Fruit fly (Drosophila melanogaster) whole organism, prepupa: ENCODE results near the gene Fbp1.
A peak's percentile ranks its signal among the peaks of the same experiment; 100 is the strongest.

Source experiments
- CG10631 ChIP-seq: fragments of 200-800 bp; sonication (Bioruptor generic); optimal IDR thresholded peaks from 2 replicates; lab custom pipeline; 2016; ENCODE audit warnings: missing biosample characterization, missing genetic modification characterization
- CG10669 ChIP-seq: fragments of 200-800 bp; sonication (Bioruptor generic); optimal IDR thresholded peaks from 3 replicates; lab custom pipeline; 2018; ENCODE audit warnings: missing biosample characterization, mild to moderate bottlenecking, missing genetic modification characterization, moderate library complexity
- CG11762 ChIP-seq: fragments of 200-800 bp; sonication (Bioruptor generic); optimal IDR thresholded peaks from 3 replicates; lab custom pipeline; 2016; ENCODE audit warnings: missing biosample characterization, missing genetic modification characterization; ENCODE audit not compliant: insufficient read depth
- CG11902 ChIP-seq: fragments of 200-800 bp; sonication (Bioruptor generic); optimal IDR thresholded peaks from 3 replicates; lab custom pipeline; 2016; ENCODE audit warnings: missing biosample characterization, missing genetic modification characterization
- CG15336 ChIP-seq: fragments of 200-800 bp; sonication (Bioruptor generic); IDR thresholded peaks from 2 replicates; pipeline ENCODE4 v1.3.6; 2022; ENCODE audit warnings: missing biosample characterization, missing genetic modification characterization
- CG1621 ChIP-seq: fragments of 200-800 bp; sonication (Bioruptor generic); optimal IDR thresholded peaks from 3 replicates; lab custom pipeline; 2018; ENCODE audit warnings: missing biosample characterization, mild to moderate bottlenecking, missing genetic modification characterization
- CG16779 ChIP-seq: fragments of 200-800 bp; sonication (Bioruptor generic); optimal IDR thresholded peaks from 3 replicates; lab custom pipeline; 2017; ENCODE audit warnings: missing biosample characterization, mild to moderate bottlenecking, missing genetic modification characterization
- CG3032 ChIP-seq: fragments of 200-800 bp; optimal IDR thresholded peaks from 2 replicates; lab custom pipeline; 2019; ENCODE audit warnings: missing biosample characterization, mild to moderate bottlenecking, missing genetic modification characterization, moderate library complexity
- CG31627 ChIP-seq: fragments of 200-800 bp; sonication (Bioruptor generic); optimal IDR thresholded peaks from 3 replicates; lab custom pipeline; 2016; ENCODE audit warnings: missing biosample characterization, missing genetic modification characterization
- CG32006 ChIP-seq: fragments of 200-800 bp; sonication (Bioruptor generic); optimal IDR thresholded peaks from 3 replicates; lab custom pipeline; 2017; ENCODE audit warnings: missing biosample characterization, mild to moderate bottlenecking, missing genetic modification characterization
- CG34406 ChIP-seq: fragments of 200-800 bp; sonication (Bioruptor generic); optimal IDR thresholded peaks from 3 replicates; lab custom pipeline; 2016; ENCODE audit warnings: missing biosample characterization, missing genetic modification characterization
- CG3919 ChIP-seq: fragments of 200-800 bp; sonication (Bioruptor generic); optimal IDR thresholded peaks from 3 replicates; lab custom pipeline; 2016; ENCODE audit warnings: missing biosample characterization, missing genetic modification characterization
- CG4318 ChIP-seq: fragments of 200-800 bp; sonication (Bioruptor generic); optimal IDR thresholded peaks from 3 replicates; lab custom pipeline; 2017; ENCODE audit warnings: missing biosample characterization, mild to moderate bottlenecking, missing genetic modification characterization
- CG6276 ChIP-seq: fragments of 200-800 bp; sonication (Bioruptor generic); optimal IDR thresholded peaks from 2 replicates; lab custom pipeline; 2017; ENCODE audit warnings: missing biosample characterization, mild to moderate bottlenecking, missing genetic modification characterization
- CG6792 ChIP-seq: fragments of 200-800 bp; sonication (Bioruptor generic); optimal IDR thresholded peaks from 3 replicates; lab custom pipeline; 2016; ENCODE audit warnings: missing biosample characterization, missing genetic modification characterization
- CG7368 ChIP-seq: fragments of 200-800 bp; sonication (Bioruptor generic); optimal IDR thresholded peaks from 3 replicates; lab custom pipeline; 2016; ENCODE audit warnings: missing biosample characterization, missing genetic modification characterization
- CG8119 ChIP-seq: fragments of 200-800 bp; sonication (Bioruptor generic); IDR thresholded peaks from 3 replicates; pipeline ENCODE4 v1.3.6; 2022; ENCODE audit warnings: missing biosample characterization, missing genetic modification characterization
- CG8632 ChIP-seq: fragments of 200-800 bp; sonication (Bioruptor generic); optimal IDR thresholded peaks from 3 replicates; lab custom pipeline; 2016; ENCODE audit warnings: missing biosample characterization, missing genetic modification characterization
- Eip78C ChIP-seq: fragments of 200-800 bp; sonication (Bioruptor generic); peaks from one replicate; lab custom pipeline; 2016; ENCODE audit warnings: missing biosample characterization, missing genetic modification characterization
- Eip93F ChIP-seq: fragments of 200-800 bp; sonication (Bioruptor generic); optimal IDR thresholded peaks from 2 replicates; lab custom pipeline; 2016; ENCODE audit warnings: missing biosample characterization, mild to moderate bottlenecking, missing genetic modification characterization
- Ets21C ChIP-seq: fragments of 200-800 bp; sonication (Bioruptor generic); optimal IDR thresholded peaks from 3 replicates; lab custom pipeline; 2016; ENCODE audit warnings: missing biosample characterization, missing genetic modification characterization
- Ets96B ChIP-seq: fragments of 200-800 bp; optimal IDR thresholded peaks from 2 replicates; lab custom pipeline; 2019; ENCODE audit warnings: missing biosample characterization, mild to moderate bottlenecking, missing genetic modification characterization, moderate library complexity
- Gug ChIP-seq: fragments of 200-800 bp; sonication (Bioruptor generic); IDR thresholded peaks from 2 replicates; pipeline ENCODE4 v1.3.6; 2022; ENCODE audit warnings: missing biosample characterization, missing genetic modification characterization
- Hr38 ChIP-seq: sonication (Bioruptor generic); optimal IDR thresholded peaks from 2 replicates; lab custom pipeline; 2016; ENCODE audit warnings: missing biosample characterization, missing genetic modification characterization
- Hr39 ChIP-seq: fragments of 200-800 bp; sonication (Bioruptor generic); optimal IDR thresholded peaks from 2 replicates; lab custom pipeline; 2016; ENCODE audit warnings: missing biosample characterization, missing genetic modification characterization
- Hr4 ChIP-seq: fragments of 200-800 bp; sonication (Bioruptor generic); optimal IDR thresholded peaks from 3 replicates; lab custom pipeline; 2016; ENCODE audit warnings: missing biosample characterization, missing genetic modification characterization
- Lpt ChIP-seq: fragments of 200-800 bp; sonication (Bioruptor generic); optimal IDR thresholded peaks from 3 replicates; lab custom pipeline; 2016; ENCODE audit warnings: missing biosample characterization, missing genetic modification characterization
- OdsH ChIP-seq: fragments of 200-800 bp; sonication (Bioruptor generic); optimal IDR thresholded peaks from 3 replicates; lab custom pipeline; 2016; ENCODE audit warnings: missing biosample characterization, missing genetic modification characterization
- Smox ChIP-seq: fragments of 200-800 bp; sonication (Bioruptor generic); optimal IDR thresholded peaks from 3 replicates; lab custom pipeline; 2016; ENCODE audit warnings: missing biosample characterization, missing genetic modification characterization
- Sox102F ChIP-seq: fragments of 200-800 bp; sonication (Bioruptor generic); optimal IDR thresholded peaks from 2 replicates; lab custom pipeline; 2016; ENCODE audit warnings: missing biosample characterization, mild to moderate bottlenecking, missing genetic modification characterization
- Sox14 ChIP-seq: fragments of 200-800 bp; sonication (Bioruptor generic); optimal IDR thresholded peaks from 3 replicates; lab custom pipeline; 2016; ENCODE audit warnings: missing biosample characterization, missing genetic modification characterization
- achi ChIP-seq: fragments of 200-800 bp; sonication (Bioruptor generic); optimal IDR thresholded peaks from 3 replicates; lab custom pipeline; 2016; ENCODE audit warnings: missing biosample characterization, missing genetic modification characterization
- dsx ChIP-seq: fragments of 200-800 bp; optimal IDR thresholded peaks from 3 replicates; lab custom pipeline; 2019; ENCODE audit warnings: missing biosample characterization, mild to moderate bottlenecking, missing genetic modification characterization, moderate library complexity; ENCODE audit not compliant: poor library complexity, severe bottlenecking
- eg ChIP-seq: fragments of 200-800 bp; sonication (Bioruptor generic); IDR thresholded peaks from 3 replicates; pipeline ENCODE4 v1.3.6; 2022; ENCODE audit warnings: missing biosample characterization, missing genetic modification characterization
- fd59A ChIP-seq: fragments of 200-800 bp; sonication (Bioruptor generic); optimal IDR thresholded peaks from 2 replicates; lab custom pipeline; 2017; ENCODE audit warnings: missing biosample characterization, mild to moderate bottlenecking, missing genetic modification characterization, missing genetic modification reagents
- fkh ChIP-seq: fragments of 200-800 bp; sonication (Bioruptor generic); optimal IDR thresholded peaks from 3 replicates; lab custom pipeline; 2017; ENCODE audit warnings: missing biosample characterization, mild to moderate bottlenecking, missing genetic modification characterization, moderate library complexity
- pdm3 ChIP-seq: fragments of 200-800 bp; sonication (Bioruptor generic); optimal IDR thresholded peaks from 3 replicates; lab custom pipeline; 2016; ENCODE audit warnings: missing biosample characterization, missing genetic modification characterization
- salr ChIP-seq, 2 experiments: fragments of 200-800 bp; sonication (Bioruptor generic); optimal IDR thresholded peaks; 3 replicates each; lab custom pipeline; 2016 to 2018; ENCODE audit warnings: missing biosample characterization in 2 of 2, missing genetic modification characterization in 2 of 2, mild to moderate bottlenecking in 1 of 2
- ss ChIP-seq, 2 experiments: fragments of 200-800 bp; sonication (Bioruptor generic); optimal IDR thresholded peaks; 2 replicates in 1 of 2; 3 replicates in 1 of 2; lab custom pipeline; 2017 to 2018; ENCODE audit warnings: mild to moderate bottlenecking in 2 of 2, missing biosample characterization in 2 of 2, missing genetic modification characterization in 2 of 2, moderate library complexity in 1 of 2
- svp ChIP-seq: fragments of 200-800 bp; sonication (Bioruptor generic); peaks from one replicate; lab custom pipeline; 2016; ENCODE audit warnings: missing biosample characterization, missing genetic modification characterization
- topi ChIP-seq: fragments of 200-800 bp; sonication (Bioruptor generic); optimal IDR thresholded peaks from 3 replicates; lab custom pipeline; 2016; ENCODE audit warnings: missing biosample characterization, missing genetic modification characterization
- vri ChIP-seq: fragments of 200-800 bp; sonication (Bioruptor generic); optimal IDR thresholded peaks from 3 replicates; lab custom pipeline; 2016; ENCODE audit warnings: missing biosample characterization, mild to moderate bottlenecking, missing genetic modification characterization

Fbp1 gene

DNA sequence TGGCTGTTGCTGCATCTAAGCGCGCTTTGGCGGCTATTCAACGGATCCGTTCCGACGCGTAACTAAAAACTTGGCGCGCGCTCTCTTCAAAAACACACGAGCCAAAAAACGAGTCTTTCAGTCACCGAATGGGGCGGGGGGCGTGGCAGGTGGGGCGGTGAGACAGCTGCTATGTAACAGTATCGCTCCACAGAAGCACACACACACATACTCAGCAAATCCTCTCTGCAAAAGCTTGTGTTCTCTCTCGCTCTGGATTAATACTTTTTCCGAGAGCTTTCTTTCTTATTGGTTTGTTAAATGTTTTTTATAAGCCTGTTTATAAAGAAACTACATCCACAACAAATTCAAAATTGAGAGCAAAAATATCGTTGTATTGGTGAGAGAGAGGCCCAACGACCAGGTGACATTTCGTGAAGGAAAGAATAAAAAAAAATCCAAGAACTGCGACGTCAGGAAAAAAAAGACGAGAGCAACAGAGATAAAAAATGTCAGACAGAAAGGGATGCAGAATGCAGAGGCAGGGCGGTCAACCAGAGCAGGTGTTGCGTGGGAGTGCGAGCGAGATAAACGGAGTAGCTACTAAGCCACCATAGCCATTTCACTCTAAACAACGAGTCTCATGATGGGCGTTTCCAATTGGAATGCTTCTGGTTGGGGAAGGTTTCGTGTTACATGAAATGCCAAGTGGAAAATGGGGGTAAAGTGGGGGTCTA, 33.6 kb upstream of the Fbp1 start, which contains the start of gene Sox21b (continued):
- peak; percentile 74 to 83 for TF ChIP-seq ss (GFP tag; optimal IDR thresholded peaks at IDR 0.05; lab: Kevin White, UChicago)
- peak; percentile 43 for TF ChIP-seq pdm3
- TF ChIP-seq CG7368 (GFP tag; lab: Kevin White, UChicago) = peak; percentile 5
- peak; percentile 74 for TF ChIP-seq Eip78C (GFP tag; lab: Kevin White, UChicago)
- TF ChIP-seq Hr39 (GFP tag; lab: Kevin White, UChicago) = no peak
- TF ChIP-seq fd59A (GFP tag; lab: Kevin White, UChicago) = peak; percentile 43
- peak; percentile 52 for TF ChIP-seq CG3919
- TF ChIP-seq CG4318 (GFP tag; lab: Kevin White, UChicago) = no peak
- TF ChIP-seq CG3032 (tag; lab: Kevin White, UChicago) = peak; percentile 57
- no peak for TF ChIP-seq Smox (GFP tag; lab: Kevin White, UChicago)
- no peak for TF ChIP-seq svp (GFP tag; lab: Kevin White, UChicago)
- TF ChIP-seq Ets21C (GFP tag; lab: Kevin White, UChicago) = no peak
- TF ChIP-seq Ets96B (tag; lab: Kevin White, UChicago) = peak; percentile 64
- TF ChIP-seq CG32006 = no peak
- no peak for TF ChIP-seq topi (GFP tag; lab: Kevin White, UChicago)
- TF ChIP-seq CG8632 (GFP tag; lab: Kevin White, UChicago) = peak; percentile 45
- peak; percentile 34 for TF ChIP-seq dsx (GFP tag; lab: Kevin White, UChicago)
- no peak for TF ChIP-seq CG11902 (GFP tag; lab: Kevin White, UChicago)
- TF ChIP-seq Hr4 (GFP tag; lab: Kevin White, UChicago) = no peak
- TF ChIP-seq Sox102F = peak; percentile 52
- peak; percentile 41 for TF ChIP-seq achi (GFP tag; lab: Kevin White, UChicago)
- TF ChIP-seq OdsH (GFP tag; lab: Kevin White, UChicago) = peak; percentile 7
- peak; percentile 72; the same call in 2 of the 3 replicates for TF ChIP-seq eg (GFP tag; lab: Robert Waterston, UW)
- TF ChIP-seq CG15336 (GFP tag; lab: Robert Waterston, UW) = no peak
- no peak for TF ChIP-seq vri (GFP tag; lab: Kevin White, UChicago)
- TF ChIP-seq CG11762 (GFP tag; lab: Kevin White, UChicago) = peak; percentile 42
- TF ChIP-seq CG10669 (GFP tag; lab: Kevin White, UChicago) = peak; percentile 52
- TF ChIP-seq Hr38 (GFP tag; lab: Kevin White, UChicago) = no peak
- TF ChIP-seq CG6792 (GFP tag; lab: Kevin White, UChicago) = peak; percentile 48
- no peak for TF ChIP-seq Lpt (GFP tag; lab: Kevin White, UChicago)
- no peak for TF ChIP-seq Sox14
- TF ChIP-seq CG16779 (tag; lab: Kevin White, UChicago) = peak; percentile 24
- peak; percentile 39 for TF ChIP-seq salr (GFP tag; optimal IDR thresholded peaks at IDR 0.05; lab: Kevin White, UChicago)
- no peak for TF ChIP-seq Gug
- peak; percentile 57 for TF ChIP-seq CG1621
- peak; percentile 15 for TF ChIP-seq CG10631 (GFP tag; lab: Kevin White, UChicago)

DNA sequence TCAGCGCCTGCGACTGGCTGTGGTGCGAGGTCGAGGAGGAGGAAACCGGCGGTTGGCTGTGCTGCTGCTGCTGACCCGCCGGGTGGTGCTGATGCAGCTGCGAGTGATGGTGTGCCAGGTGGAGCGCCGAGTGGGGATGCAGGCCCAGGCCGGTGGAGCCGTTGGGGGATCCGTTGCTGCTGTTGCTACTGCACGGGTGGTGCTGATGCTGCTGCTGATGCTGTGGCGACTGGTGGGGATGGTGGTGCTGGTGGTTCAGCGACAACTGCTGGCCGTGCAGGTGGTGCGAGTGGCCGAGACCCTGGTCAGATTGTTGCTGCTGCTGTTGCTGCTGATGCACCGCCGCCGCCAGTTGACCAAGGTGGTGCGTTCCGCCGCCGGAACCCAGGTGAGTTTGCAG, 27.8 kb upstream of the Fbp1 start:
- TF ChIP-seq achi (GFP tag; lab: Kevin White, UChicago) (no peak), dsx (GFP tag; lab: Kevin White, UChicago) (no peak), eg (GFP tag; lab: Robert Waterston, UW) (no peak), CG31627 (no peak), CG11902 (GFP tag; lab: Kevin White, UChicago) (no peak), ss (GFP tag; optimal IDR thresholded peaks at IDR 0.05; lab: Kevin White, UChicago) (no peak), CG6276 (GFP tag; lab: Kevin White, UChicago) (no peak), vri (GFP tag; lab: Kevin White, UChicago) (no peak), CG3919 (no peak), fkh (no peak), CG34406 (GFP tag; lab: Kevin White, UChicago) (no peak), CG8119 (GFP tag; lab: Robert Waterston, UW) (no peak), CG3032 (tag; lab: Kevin White, UChicago) (no peak), Eip93F (GFP tag; lab: Kevin White, UChicago) (no peak)
- TF ChIP-seq, all 60 proteins: peak for 0
